Worm (Caenorhabditis elegans) whole organism, midembryonic: ENCODE measurements around the gene C07A4.3.

Experiments used
- cog-1 ChIP-seq: sonication (generic microtip); optimal IDR thresholded peaks from 2 replicates; lab custom pipeline; 2016; ENCODE audit warnings: missing genetic modification characterization, missing compliant biosample characterization
- flt-1 ChIP-seq: fragments of 200-800 bp; sonication (Bioruptor generic); IDR thresholded peaks from 2 replicates; pipeline ENCODE4 v1.3.6; 2022; ENCODE audit warnings: missing genetic modification characterization, missing compliant biosample characterization

DNA sequence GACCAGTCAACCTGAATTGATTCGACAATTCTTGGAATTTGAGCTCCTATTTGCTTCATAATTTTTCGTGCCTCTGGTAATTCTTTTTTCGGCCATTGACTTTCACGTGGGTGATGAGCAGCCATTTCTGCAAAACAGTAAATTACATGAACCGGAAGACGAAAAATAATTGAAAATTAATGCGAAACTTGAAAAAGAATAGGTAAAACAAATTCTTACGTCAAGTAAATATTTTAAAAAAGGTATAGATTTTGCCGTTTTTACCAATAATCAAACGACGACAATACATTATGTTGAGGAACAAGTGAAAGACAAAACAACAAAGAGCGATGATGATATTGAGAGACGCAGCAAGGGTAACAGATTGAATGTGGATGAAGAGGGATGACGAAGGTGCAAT is 36.3 kb upstream of the C07A4.3 start, which contains the start of gene moc-1:
- no peak for TF ChIP-seq flt-1 (GFP tag; lab: Robert Waterston, UW)
- no peak for TF ChIP-seq cog-1 (tag; lab: Kevin White, UChicago)
